Worm (Caenorhabditis elegans) whole organism, L4 larva: ENCODE results near the gene H03G16.7.

ENCODE experiments used
- Y105C5A.15 ChIP-seq: fragments of 200-800 bp; sonication (Bioruptor generic); IDR thresholded peaks from 2 replicates; pipeline ENCODE4 v1.3.6; 2022; ENCODE audit warnings: missing genetic modification characterization, missing compliant biosample characterization
- Y5F2A.4 ChIP-seq: fragments of 200-800 bp; sonication (Bioruptor generic); optimal IDR thresholded peaks from 2 replicates; lab custom pipeline; 2018; ENCODE audit warnings: mild to moderate bottlenecking, missing genetic modification characterization, missing compliant biosample characterization
- ZK337.2 ChIP-seq: fragments of 200-800 bp; sonication (Bioruptor generic); IDR thresholded peaks from 2 replicates; pipeline ENCODE4 v1.3.6; 2022; ENCODE audit warnings: missing genetic modification reagents, missing genetic modification characterization, missing compliant biosample characterization
- aha-1 ChIP-seq: fragments of 150-350 bp; peaks from one replicate; lab custom pipeline; 2014; ENCODE audit warnings: missing biosample characterization, missing genetic modification characterization
- aly-2 ChIP-seq: sonication (generic microtip); optimal IDR thresholded peaks from 2 replicates; lab custom pipeline; 2018; ENCODE audit warnings: missing biosample characterization, missing genetic modification characterization
- ama-1 ChIP-seq: fragments of 150-350 bp; optimal IDR thresholded peaks from 2 replicates; lab custom pipeline; 2014; ENCODE audit warnings: inconsistent platforms, mixed read lengths
- arid-1 ChIP-seq: fragments of 200-800 bp; sonication (Bioruptor generic); conservative IDR thresholded peaks from 2 replicates; pipeline ENCODE4 v1.3.6; 2022; ENCODE audit warnings: missing genetic modification reagents, missing genetic modification characterization, missing compliant biosample characterization
- ceh-32 ChIP-seq: sonication (generic microtip); optimal IDR thresholded peaks from 2 replicates; lab custom pipeline; 2016; ENCODE audit warnings: mild to moderate bottlenecking, missing genetic modification characterization, missing compliant biosample characterization; ENCODE audit not compliant: poor library complexity
- ceh-62 ChIP-seq: sonication (generic microtip); optimal IDR thresholded peaks from 2 replicates; lab custom pipeline; 2017; ENCODE audit warnings: missing biosample characterization, missing genetic modification characterization
- ctbp-1 ChIP-seq: fragments of 200-800 bp; sonication (Bioruptor generic); IDR thresholded peaks from 2 replicates; pipeline ENCODE4 v1.3.6; 2022; ENCODE audit warnings: missing genetic modification reagents, missing genetic modification characterization, missing compliant biosample characterization
- daf-8 ChIP-seq: fragments of 200-800 bp; sonication (Bioruptor generic); IDR thresholded peaks from 2 replicates; pipeline ENCODE4 v1.3.6; 2022; ENCODE audit warnings: missing genetic modification characterization, missing compliant biosample characterization
- dmd-6 ChIP-seq: fragments of 200-800 bp; sonication (Bioruptor generic); IDR thresholded peaks from 2 replicates; pipeline ENCODE4 v1.3.6; 2022; ENCODE audit warnings: missing genetic modification reagents, missing genetic modification characterization, missing compliant biosample characterization
- dmd-9 ChIP-seq: fragments of 200-800 bp; sonication (Bioruptor generic); IDR thresholded peaks from 2 replicates; pipeline ENCODE4 v1.3.6; 2022; ENCODE audit warnings: missing genetic modification reagents, missing genetic modification characterization, missing compliant biosample characterization
- duxl-1 ChIP-seq: sonication (generic microtip); optimal IDR thresholded peaks from 2 replicates; lab custom pipeline; 2016; ENCODE audit warnings: mild to moderate bottlenecking, missing genetic modification characterization, moderate library complexity, missing compliant biosample characterization; ENCODE audit not compliant: poor library complexity
- fos-1 ChIP-seq: fragments of 150-350 bp; optimal IDR thresholded peaks from 2 replicates; lab custom pipeline; 2014; ENCODE audit warnings: missing biosample characterization, missing genetic modification characterization
- hif-1 ChIP-seq, 2 experiments: sonication (generic microtip); optimal IDR thresholded peaks; 2 replicates each; lab custom pipeline; 2016 to 2017; ENCODE audit warnings: missing compliant biosample characterization in 2 of 2, missing genetic modification characterization in 2 of 2, missing genetic modification reagents in 2 of 2, missing genotype in 2 of 2, mild to moderate bottlenecking in 1 of 2
- hmg-1.1 ChIP-seq: fragments of 200-800 bp; sonication (Bioruptor generic); IDR thresholded peaks from 2 replicates; pipeline ENCODE4 v1.3.6; 2022; ENCODE audit warnings: missing genetic modification reagents, missing genetic modification characterization, missing compliant biosample characterization
- lim-7 ChIP-seq: fragments of 200-800 bp; sonication (Bioruptor generic); IDR thresholded peaks from 2 replicates; pipeline ENCODE4 v1.3.6; 2022; ENCODE audit warnings: missing genetic modification characterization, missing compliant biosample characterization
- lin-1 ChIP-seq: fragments of 200-800 bp; sonication (Bioruptor generic); IDR thresholded peaks from 2 replicates; pipeline ENCODE4 v1.3.6; 2022; ENCODE audit warnings: missing genetic modification reagents, missing genetic modification characterization, missing compliant biosample characterization
- madf-5 ChIP-seq, 2 experiments: fragments of 200-800 bp; sonication (Bioruptor generic); IDR thresholded peaks; 2 replicates each; pipeline ENCODE4 v1.3.6; 2022; ENCODE audit warnings: missing compliant biosample characterization in 2 of 2, missing genetic modification characterization in 2 of 2
- mdt-29 ChIP-seq: fragments of 200-800 bp; sonication (Bioruptor generic); IDR thresholded peaks from 2 replicates; pipeline ENCODE4 v1.3.6; 2022; ENCODE audit warnings: missing genetic modification reagents, missing genetic modification characterization, missing compliant biosample characterization
- nhr-42 ChIP-seq: fragments of 200-800 bp; sonication (Bioruptor generic); IDR thresholded peaks from 2 replicates; pipeline ENCODE4 v1.3.6; 2022; ENCODE audit warnings: missing genetic modification characterization, missing compliant biosample characterization
- nhr-6 ChIP-seq: fragments of 150-350 bp; optimal IDR thresholded peaks from 2 replicates; lab custom pipeline; 2014; ENCODE audit warnings: missing biosample characterization, missing genetic modification characterization
- nhr-76 ChIP-seq: fragments of 150-350 bp; optimal IDR thresholded peaks from 2 replicates; lab custom pipeline; 2014; ENCODE audit warnings: missing biosample characterization, missing genetic modification characterization
- pha-4 ChIP-seq, 2 experiments: fragments of 150-350 bp in 1 of 2; fragments of 200-800 bp in 1 of 2; sonication (Bioruptor generic) in 1 of 2; IDR thresholded peaks in 1 of 2; optimal IDR thresholded peaks in 1 of 2; 2 replicates each; pipeline versions ENCODE4 v1.3.6 to Lab custom; 2014 to 2022; ENCODE audit warnings: missing genetic modification characterization in 2 of 2, missing genetic modification reagents in 2 of 2, missing biosample characterization in 1 of 2, missing compliant biosample characterization in 1 of 2
- rbr-2 ChIP-seq: sonication (generic microtip); optimal IDR thresholded peaks from 2 replicates; lab custom pipeline; 2016; ENCODE audit warnings: missing genotype, missing genetic modification characterization, missing compliant biosample characterization
- skn-1 ChIP-seq: fragments of 150-350 bp; optimal IDR thresholded peaks from 2 replicates; lab custom pipeline; 2014; ENCODE audit warnings: missing biosample characterization, missing genetic modification characterization
- snpc-4 ChIP-seq: fragments of 150-350 bp; optimal IDR thresholded peaks from 2 replicates; lab custom pipeline; 2014; ENCODE audit warnings: missing biosample characterization, missing genetic modification characterization
- spr-3 ChIP-seq: fragments of 200-800 bp; sonication (Bioruptor generic); optimal IDR thresholded peaks from 2 replicates; lab custom pipeline; 2018; ENCODE audit warnings: mild to moderate bottlenecking, missing genetic modification characterization, missing compliant biosample characterization
- unc-130 ChIP-seq: sonication (generic microtip); optimal IDR thresholded peaks from 2 replicates; lab custom pipeline; 2016; ENCODE audit warnings: missing genetic modification reagents, missing genetic modification characterization, missing compliant biosample characterization
- unc-62 ChIP-seq, 3 experiments: fragments of 150-350 bp in 1 of 3; sonication (generic microtip); optimal IDR thresholded peaks in 2 of 3; peaks in 1 of 3; 1 replicate in 1 of 3; 2 replicates in 2 of 3; lab custom pipeline; 2014 to 2017; ENCODE audit warnings: missing biosample characterization in 3 of 3, missing genetic modification characterization in 3 of 3, missing genetic modification reagents in 3 of 3, missing genotype in 1 of 3
- zip-2 ChIP-seq: fragments of 150-350 bp; optimal IDR thresholded peaks from 2 replicates; lab custom pipeline; 2014; ENCODE audit warnings: missing biosample characterization, missing genetic modification characterization

H03G16.7 gene

DNA sequence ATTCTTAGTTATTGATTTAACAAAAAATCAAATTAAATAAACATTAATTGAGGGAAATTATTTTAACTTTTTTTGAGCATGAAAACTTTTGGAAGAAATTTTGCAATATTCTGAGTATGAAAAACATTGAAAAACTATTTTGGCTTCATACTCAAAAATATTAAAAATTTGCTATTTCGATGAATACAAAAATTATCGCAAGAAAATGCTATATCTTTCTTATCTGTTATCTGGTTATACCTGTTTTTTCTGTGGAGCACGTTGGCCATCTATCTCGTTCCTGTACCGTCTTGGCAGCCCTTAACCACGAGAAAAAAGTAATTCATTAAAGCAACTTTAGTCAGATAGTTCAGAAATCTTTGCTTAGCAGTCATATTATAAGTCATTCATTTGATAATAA, 2.1 kb upstream of the H03G16.7 start:
- no peak for TF ChIP-seq lim-7 (GFP tag; lab: Robert Waterston, UW)
- no peak for TF ChIP-seq ama-1 (lab: Kevin White, UChicago)
- TF ChIP-seq unc-62 (GFP tag; optimal IDR thresholded peaks at IDR 0.05 in 1 of 2; lab: Kevin White, UChicago), result peak in 1 of 2 experiments; percentile 14
- no peak for TF ChIP-seq unc-62 (tag; optimal IDR thresholded peaks at IDR 0.05; lab: Kevin White, UChicago)
- no peak for TF ChIP-seq skn-1 (tag; lab: Kevin White, UChicago)
- no peak for TF ChIP-seq nhr-6
- TF ChIP-seq ceh-32 (tag; lab: Kevin White, UChicago), result no peak
- TF ChIP-seq aha-1 (tag; lab: Kevin White, UChicago), result peak; percentile 97
- no peak for TF ChIP-seq nhr-42 (GFP tag; lab: Robert Waterston, UW)
- no peak for TF ChIP-seq spr-3 (GFP tag; lab: Kevin White, UChicago)
- TF ChIP-seq hif-1 (tag; optimal IDR thresholded peaks at IDR 0.05; lab: Kevin White, UChicago), result no peak
- no peak for TF ChIP-seq lin-1
- no peak for TF ChIP-seq dmd-9
- TF ChIP-seq nhr-76, result no peak
- TF ChIP-seq hmg-1.1 (GFP tag; lab: Robert Waterston, UW), result no peak
- TF ChIP-seq arid-1 (GFP tag; lab: Robert Waterston, UW), result no peak
- no peak for TF ChIP-seq snpc-4 (tag; lab: Kevin White, UChicago)
- no peak for TF ChIP-seq Y5F2A.4 (GFP tag; lab: Kevin White, UChicago)

DNA sequence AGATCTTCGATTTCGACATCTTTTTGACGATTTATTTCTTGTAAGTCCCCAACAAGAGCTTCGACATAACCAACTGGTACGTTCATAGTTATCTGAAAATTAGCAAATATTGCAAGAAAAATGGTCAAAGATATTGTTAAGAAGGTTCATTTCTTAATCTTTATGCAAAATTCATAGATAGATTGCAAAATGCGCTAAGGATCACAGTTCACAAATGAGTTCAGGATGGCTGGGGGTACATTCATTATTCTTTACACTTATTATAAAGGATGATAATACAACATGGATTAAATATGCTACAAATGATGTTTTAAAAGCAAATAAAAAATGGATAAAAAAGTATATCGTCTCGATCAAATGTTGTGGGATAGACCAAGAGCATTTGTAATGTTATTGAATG, 923 bp upstream of the H03G16.7 start, which contains the start of gene H03G16.5:
Gene H03G16.5, minus strand, starts transcription at position 101 of the 400 bp plus-strand sequence.
- TF ChIP-seq daf-8 (GFP tag; lab: Robert Waterston, UW) (no peak), pha-4 (GFP tag; IDR thresholded peaks at IDR 0.05; lab: Robert Waterston, UW) (no peak), pha-4 (tag; optimal IDR thresholded peaks at IDR 0.05; lab: Kevin White, UChicago) (no peak), ceh-62 (tag; lab: Kevin White, UChicago) (no peak), rbr-2 (no peak), ctbp-1 (GFP tag; lab: Robert Waterston, UW) (no peak), ama-1 (lab: Kevin White, UChicago) (no peak), spr-3 (GFP tag; lab: Kevin White, UChicago) (no peak), aly-2 (tag; lab: Kevin White, UChicago) (no peak), mdt-29 (no peak), duxl-1 (tag; lab: Kevin White, UChicago) (no peak)

DNA sequence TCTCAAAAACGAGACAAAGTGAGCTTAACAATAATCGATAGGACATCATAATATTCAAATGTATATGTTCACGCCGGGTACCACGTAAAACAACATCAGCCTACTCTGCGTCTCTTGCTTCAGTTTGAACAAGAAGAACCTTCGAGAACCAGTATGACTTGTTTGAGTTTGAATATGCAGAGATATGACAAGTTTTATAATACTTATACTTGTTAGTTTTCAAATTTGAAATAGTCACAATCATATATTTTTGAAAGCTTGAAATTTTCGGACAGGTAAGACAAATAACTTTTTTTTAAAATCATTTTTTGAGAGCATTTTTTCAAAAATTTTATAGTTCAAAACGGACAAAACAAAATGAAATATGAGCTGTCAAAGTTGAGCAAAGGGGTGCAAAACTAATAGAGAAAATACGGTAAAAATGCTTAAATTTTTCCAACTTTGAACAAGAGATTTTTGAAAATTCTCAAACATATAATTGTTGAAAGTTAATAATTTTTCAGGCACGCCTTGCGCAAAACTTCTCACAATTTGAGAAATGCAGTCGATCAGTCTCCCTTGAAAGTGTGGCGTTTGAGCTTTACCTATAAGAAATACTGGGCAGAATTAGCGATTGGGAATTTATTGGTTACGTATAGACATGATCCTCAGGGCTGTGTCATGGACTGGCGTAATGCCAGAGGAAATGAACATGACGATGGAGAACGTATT, 2.4 kb downstream of the H03G16.7 start, which contains the start of gene H03G16.1:
Gene H03G16.1, plus strand, starts transcription at position 661 of the 711 bp plus-strand sequence.
- TF ChIP-seq madf-5 (GFP tag; IDR thresholded peaks at IDR 0.05; lab: Robert Waterston, UW) (no peak), Y105C5A.15 (no peak), zip-2 (tag; lab: Kevin White, UChicago) (no peak), ceh-32 (tag; lab: Kevin White, UChicago) (no peak), unc-62 (GFP tag; optimal IDR thresholded peaks at IDR 0.05 in 1 of 2; lab: Kevin White, UChicago) (peak in 1 of 2 experiments; percentile 92), unc-62 (tag; optimal IDR thresholded peaks at IDR 0.05; lab: Kevin White, UChicago) (no peak), ZK337.2 (GFP tag; lab: Robert Waterston, UW) (no peak)

DNA sequence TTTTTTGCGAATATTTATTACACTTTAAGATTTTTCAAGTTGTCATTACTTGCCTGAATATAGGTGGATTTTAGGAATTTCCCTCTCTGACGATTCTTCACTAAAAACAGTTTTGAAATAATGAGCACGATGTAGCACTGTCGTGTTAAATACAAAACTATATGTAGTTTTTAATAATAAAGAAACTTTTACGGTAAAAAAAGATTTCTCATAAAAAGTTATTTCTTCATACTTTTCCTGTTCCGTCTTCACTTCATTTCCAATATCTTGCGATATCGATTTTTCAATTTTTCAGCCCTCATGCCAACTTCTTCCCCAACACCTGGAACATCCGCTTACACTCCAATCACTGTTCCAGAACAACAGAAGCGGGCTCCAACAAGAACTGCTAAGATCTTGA, 3.4 kb downstream of the H03G16.7 start, which contains the start of gene H03G16.6:
Gene H03G16.6, plus strand, starts transcription at position 301 of the 400 bp plus-strand sequence.
- TF ChIP-seq fos-1 (tag; lab: Kevin White, UChicago) (no peak), mdt-29 (no peak), aha-1 (tag; lab: Kevin White, UChicago) (no peak), ceh-62 (tag; lab: Kevin White, UChicago) (no peak), dmd-6 (GFP tag; lab: Robert Waterston, UW) (no peak), ZK337.2 (GFP tag; lab: Robert Waterston, UW) (no peak), unc-130 (no peak)
